Worm (Caenorhabditis elegans): ENCODE data around the gene srd-1.

Gene srd-1

ce11 chrII:10199906-10200305 is 17.4 kb upstream of the srd-1 start, which contains the start of gene R05H5.4:
Gene R05H5.4, minus strand, starts transcription at chrII:10200006.
- TF ChIP-seq madf-8 (GFP tag; conservative IDR thresholded peaks at IDR 0.05) = no peak
- TF ChIP-seq madf-3 (GFP tag; IDR thresholded peaks at IDR 0.05) = 0 out of 2 replicates have a peak, but pooled peaks have one; percentile 33

ce11 chrII:10198486-10198885 is 16.0 kb upstream of the srd-1 start:
- TF ChIP-seq B0336.3 (GFP tag; IDR thresholded peaks at IDR 0.05) (peak; percentile 38; the same call in 1 of the 2 replicates), tbp1 (GFP tag; optimal IDR thresholded peaks at IDR 0.05) (no peak)

ce11 chrII:10197091-10197675 is 14.6 kb upstream of the srd-1 start, which contains the start of gene R05H5.3:
Gene R05H5.3, plus strand, starts transcription at chrII:10197625.
- no peak for TF ChIP-seq nhr-120 (GFP tag; IDR thresholded peaks at IDR 0.05)
- TF ChIP-seq C06A6.2 (GFP tag; conservative IDR thresholded peaks at IDR 0.05) = no peak
- no peak for TF ChIP-seq tbx-9 (tag; optimal IDR thresholded peaks at IDR 0.05; ENCODE audit: borderline replicate concordance)
- TF ChIP-seq egl-18 (GFP tag; IDR thresholded peaks at IDR 0.05) = no peak
- TF ChIP-seq B0019.2 (GFP tag; conservative IDR thresholded peaks at IDR 0.05) = peak; percentile 90
- no peak for TF ChIP-seq let-526 (GFP tag; IDR thresholded peaks at IDR 0.05)
- peak; percentile 72 for TF ChIP-seq attf-3 (GFP tag; conservative IDR thresholded peaks at IDR 0.05)
- TF ChIP-seq lin-26 (GFP tag; IDR thresholded peaks at IDR 0.05) = no peak
- TF ChIP-seq nfyb-1 (GFP tag; IDR thresholded peaks at IDR 0.05) = 0 out of 2 replicates have a peak, but pooled peaks have one; percentile 19
- peak; percentile 37 for TF ChIP-seq snpc-4 (GFP tag; optimal IDR thresholded peaks at IDR 0.05)
- no peak for TF ChIP-seq snpc-4 (tag; optimal IDR thresholded peaks at IDR 0.05)
- no peak for TF ChIP-seq ceh-79 (tag; optimal IDR thresholded peaks at IDR 0.05)
- peak; percentile 79 for TF ChIP-seq F23B12.7 (tag; optimal IDR thresholded peaks at IDR 0.05; ENCODE audit: insufficient read depth)
- TF ChIP-seq madf-3 (GFP tag; IDR thresholded peaks at IDR 0.05) = peak; percentile 82
- no peak for TF ChIP-seq B0336.3 (GFP tag; IDR thresholded peaks at IDR 0.05)
- TF ChIP-seq ztf-25 (GFP tag; IDR thresholded peaks at IDR 0.05) = peak; percentile 65; the same call in 1 of the 2 replicates
- TF ChIP-seq attf-6 (GFP tag; IDR thresholded peaks at IDR 0.05) = peak; percentile 49; the same call in 1 of the 2 replicates
- peak; percentile 74 for TF ChIP-seq F49E8.2 (tag; optimal IDR thresholded peaks at IDR 0.05; ENCODE audit: insufficient read depth)
- TF ChIP-seq K11D2.4 (GFP tag; IDR thresholded peaks at IDR 0.05) = no peak
- no peak; the same call in none of the 2 replicates for TF ChIP-seq ztf-28 (GFP tag; IDR thresholded peaks at IDR 0.05)
- peak; percentile 96 for TF ChIP-seq D2030.7 (GFP tag; IDR thresholded peaks at IDR 0.05)
- peak; percentile 54 for TF ChIP-seq snpc-1.1 (tag; optimal IDR thresholded peaks at IDR 0.05; ENCODE audit: insufficient read depth)
- TF ChIP-seq aptf-3 (GFP tag; IDR thresholded peaks at IDR 0.05) = no peak
- no peak for TF ChIP-seq ceh-40 (GFP tag; IDR thresholded peaks at IDR 0.05)
- TF ChIP-seq F39B2.1 (GFP tag; IDR thresholded peaks at IDR 0.05) = no peak
- TF ChIP-seq nhr-80 (tag; optimal IDR thresholded peaks at IDR 0.05) = peak; percentile 24
- no peak for TF ChIP-seq die-1 (tag; optimal IDR thresholded peaks at IDR 0.05)
- peak in 1 of 3 experiments; percentile 75 for TF ChIP-seq lin-35 (GFP tag; optimal IDR thresholded peaks at IDR 0.05)
- TF ChIP-seq Y53F4B.3 (GFP tag; IDR thresholded peaks at IDR 0.05) = no peak
- TF ChIP-seq him-1 (tag; optimal IDR thresholded peaks at IDR 0.05) = peak; percentile 74
- TF ChIP-seq bed-2 (GFP tag; IDR thresholded peaks at IDR 0.05) = peak; percentile 50; the same call in 1 of the 2 replicates
- TF ChIP-seq Y67H2A.10 (GFP tag; conservative IDR thresholded peaks at IDR 0.05) = peak; percentile 68
- no peak for TF ChIP-seq dpff-1 (tag; optimal IDR thresholded peaks at IDR 0.05)
- TF ChIP-seq snpc-3.4 (tag; optimal IDR thresholded peaks at IDR 0.05) = peak; percentile 70
- peak; percentile 18 for TF ChIP-seq ZK185.1 (tag; optimal IDR thresholded peaks at IDR 0.05; ENCODE audit: poor library complexity, severe bottlenecking)
- TF ChIP-seq ceh-100 (GFP tag; IDR thresholded peaks at IDR 0.05) = peak; percentile 94
- no peak for TF ChIP-seq F52B5.7 (tag; optimal IDR thresholded peaks at IDR 0.05)
- no peak for TF ChIP-seq sptf-2 (GFP tag; optimal IDR thresholded peaks at IDR 0.05)
- peak; percentile 66; the same call in 1 of the 2 replicates for TF ChIP-seq hmg-1.2 (GFP tag; IDR thresholded peaks at IDR 0.05)
- TF ChIP-seq C17E4.6 (GFP tag; IDR thresholded peaks at IDR 0.05) = peak; percentile 69; the same call in 1 of the 2 replicates
- TF ChIP-seq attf-5 (GFP tag; optimal IDR thresholded peaks at IDR 0.05) = peak; percentile 76

All from whole organism, young adult.